Worm (Caenorhabditis elegans): ENCODE measurements around the gene Y113G7A.13.

The Y113G7A.13 gene

DNA sequence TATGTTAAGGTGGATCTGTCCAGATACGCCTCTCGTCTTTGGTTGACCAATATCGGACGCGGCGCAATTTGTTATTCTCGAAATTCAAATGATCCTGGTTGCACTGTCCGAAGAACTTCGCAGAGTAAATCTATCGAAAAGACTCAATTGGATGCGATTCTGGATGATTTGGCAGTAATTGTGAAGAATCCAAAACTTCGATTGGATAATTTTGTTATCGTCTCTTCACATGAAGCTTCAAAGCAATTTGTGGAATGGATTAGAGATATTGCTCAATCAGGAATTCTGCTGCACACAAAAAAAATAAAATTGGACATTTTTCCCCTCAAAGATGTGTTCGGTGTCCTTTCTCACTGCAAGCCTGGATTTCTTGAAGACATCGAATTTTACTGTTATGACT, 51.7 kb downstream of the Y113G7A.13 start:
- TF ChIP-seq nfya-1 (tag; optimal IDR thresholded peaks at IDR 0.05): no peak
- no peak for TF ChIP-seq unc-42 (tag; optimal IDR thresholded peaks at IDR 0.05)
- TF ChIP-seq ama-1 (optimal IDR thresholded peaks at IDR 0.05): no peak
